In the genomic region with DNA sequence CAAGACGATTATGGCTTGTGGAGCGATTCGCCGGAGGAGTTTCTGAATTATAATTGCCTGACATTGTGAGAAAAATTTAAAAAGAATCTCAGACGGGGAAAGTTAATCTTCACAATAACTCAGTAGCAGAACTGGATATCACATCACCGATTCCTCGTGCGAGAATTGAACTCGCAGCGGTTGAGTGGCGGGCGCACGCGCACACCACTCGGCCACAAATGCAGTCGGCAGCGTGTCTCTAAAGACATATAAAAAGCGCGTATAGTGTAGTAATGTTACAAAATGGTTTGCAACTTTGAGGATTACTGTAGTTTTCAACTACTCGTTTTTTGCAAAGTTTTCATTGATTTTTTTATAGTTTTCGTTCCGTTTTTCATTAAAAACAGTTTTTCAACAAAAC, we compare ENCODE assay signal across 5 worm cellular contexts.
TF ChIP-seq lines count a peak whose summit lies in the region.

No protein-coding gene starts in this region.

TF ChIP-seq in whole organism, L1 larva, 84 proteins besides CTCF, POLR2A, EP300 and RAD21 (continues in another document):
- TF ChIP-seq tbx-2 (tag; optimal IDR thresholded peaks at IDR 0.05; lab: Kevin White, UChicago) (peak; percentile 54), grh-1 (GFP tag; IDR thresholded peaks at IDR 0.05; lab: Robert Waterston, UW) (peak; percentile 44; the same call in 1 of the 2 replicates), egl-27 (tag; optimal IDR thresholded peaks at IDR 0.05; lab: Kevin White, UChicago) (peak in 1 of 2 experiments; percentile 25), ceh-8 (GFP tag; optimal IDR thresholded peaks at IDR 0.05; lab: Kevin White, UChicago) (no peak), fos-1 (tag; optimal IDR thresholded peaks at IDR 0.05; lab: Kevin White, UChicago) (peak; percentile 8), isw-1 (GFP tag; IDR thresholded peaks at IDR 0.05; lab: Robert Waterston, UW) (no peak), ztf-4 (tag; optimal IDR thresholded peaks at IDR 0.05; lab: Kevin White, UChicago) (peak; percentile 14), hpl-2 (GFP tag; optimal IDR thresholded peaks at IDR 0.05; lab: Kevin White, UChicago) (no peak), ztf-11 (tag; optimal IDR thresholded peaks at IDR 0.05; lab: Kevin White, UChicago) (peak in 1 of 2 experiments; percentile 52), lin-35 (GFP tag; optimal IDR thresholded peaks at IDR 0.05; lab: Kevin White, UChicago) (peak; percentile 69 to 84), snu-23 (GFP tag; optimal IDR thresholded peaks at IDR 0.05; lab: Kevin White, UChicago) (peak; percentile 85), C16A3.4 (tag; optimal IDR thresholded peaks at IDR 0.05; lab: Kevin White, UChicago) (peak; percentile 83), ceh-82 (tag; optimal IDR thresholded peaks at IDR 0.05; lab: Kevin White, UChicago) (peak; percentile 38 to 87 (median 46)), lin-13 (GFP tag; optimal IDR thresholded peaks at IDR 0.05; lab: Kevin White, UChicago) (no peak), efl-3 (GFP tag; optimal IDR thresholded peaks at IDR 0.05; lab: Kevin White, UChicago) (no peak), nhr-90 (tag; optimal IDR thresholded peaks at IDR 0.05; lab: Kevin White, UChicago; ENCODE audit: poor library complexity) (peak; percentile 74)

TF ChIP-seq in whole organism, L3 larva, 47 proteins besides CTCF, POLR2A, EP300 and RAD21 (continues in another document):
- peak; percentile 54 for TF ChIP-seq elt-2 (tag; optimal IDR thresholded peaks at IDR 0.05; lab: Kevin White, UChicago)
- TF ChIP-seq skn-1 (tag; optimal IDR thresholded peaks at IDR 0.05; lab: Kevin White, UChicago) = peak; percentile 48
- peak; percentile 47 for TF ChIP-seq tbx-2 (tag; optimal IDR thresholded peaks at IDR 0.05; lab: Kevin White, UChicago)
- TF ChIP-seq nhr-25 (tag; optimal IDR thresholded peaks at IDR 0.05; lab: Kevin White, UChicago) = peak; percentile 77
- TF ChIP-seq nhr-43 (tag; optimal IDR thresholded peaks at IDR 0.05; lab: Kevin White, UChicago; ENCODE audit: poor library complexity, severe bottlenecking) = peak; percentile 86
- TF ChIP-seq nhr-77 (tag; optimal IDR thresholded peaks at IDR 0.05; lab: Kevin White, UChicago) = peak; percentile 50
- peak; percentile 36 for TF ChIP-seq nhr-23 (tag; optimal IDR thresholded peaks at IDR 0.05; lab: Kevin White, UChicago)
- TF ChIP-seq fkh-2 (tag; optimal IDR thresholded peaks at IDR 0.05; lab: Kevin White, UChicago) = no peak
- TF ChIP-seq egl-5 (tag; optimal IDR thresholded peaks at IDR 0.05; lab: Kevin White, UChicago) = no peak
- peak; percentile 9 for TF ChIP-seq jun-1 (tag; optimal IDR thresholded peaks at IDR 0.05; lab: Kevin White, UChicago)
- peak; percentile 81 for TF ChIP-seq lin-39 (tag; optimal IDR thresholded peaks at IDR 0.05; lab: Kevin White, UChicago)
- no peak for TF ChIP-seq ceh-82 (tag; optimal IDR thresholded peaks at IDR 0.05; lab: Kevin White, UChicago)
- peak; percentile 91 for TF ChIP-seq lsy-12 (tag; optimal IDR thresholded peaks at IDR 0.05; lab: Kevin White, UChicago)
- TF ChIP-seq pqm-1 (tag; optimal IDR thresholded peaks at IDR 0.05; lab: Kevin White, UChicago) = peak; percentile 29
- TF ChIP-seq elt-3 (tag; optimal IDR thresholded peaks at IDR 0.05; lab: Kevin White, UChicago) = no peak
- TF ChIP-seq lin-15B (tag; optimal IDR thresholded peaks at IDR 0.05; lab: Kevin White, UChicago) = peak; percentile 32
- TF ChIP-seq ceh-16 (tag; optimal IDR thresholded peaks at IDR 0.05; lab: Kevin White, UChicago) = peak; percentile 34
- no peak for TF ChIP-seq ztf-4 (tag; optimal IDR thresholded peaks at IDR 0.05; lab: Kevin White, UChicago)

TF ChIP-seq in whole organism, early embryonic, 17 proteins besides CTCF, POLR2A, EP300 and RAD21:
- TF ChIP-seq sea-1 (GFP tag; conservative IDR thresholded peaks at IDR 0.05; lab: Robert Waterston, UW) (peak; percentile 97), hnd-1 (tag; optimal IDR thresholded peaks at IDR 0.05; lab: Kevin White, UChicago) (peak; percentile 94), F13C5.2 (tag; optimal IDR thresholded peaks at IDR 0.05; lab: Kevin White, UChicago) (peak; percentile 97), ama-1 (optimal IDR thresholded peaks at IDR 0.05; lab: Kevin White, UChicago) (no peak), flt-1 (GFP tag; IDR thresholded peaks at IDR 0.05; lab: Robert Waterston, UW) (peak; percentile 97), tra-4 (tag; optimal IDR thresholded peaks at IDR 0.05; lab: Kevin White, UChicago) (peak; percentile 93), ceh-13 (GFP tag; optimal IDR thresholded peaks at IDR 0.05; lab: Kevin White, UChicago) (peak; percentile 93), aly-1 (tag; optimal IDR thresholded peaks at IDR 0.05; lab: Kevin White, UChicago) (peak; percentile 97), tbx-11 (GFP tag; IDR thresholded peaks at IDR 0.05; lab: Robert Waterston, UW) (peak; percentile 96), pes-1 (GFP tag; IDR thresholded peaks at IDR 0.05; lab: Robert Waterston, UW) (peak; percentile 97), ceh-36 (tag; optimal IDR thresholded peaks at IDR 0.05; lab: Kevin White, UChicago) (peak; percentile 97), B0310.2 (tag; optimal IDR thresholded peaks at IDR 0.05; lab: Kevin White, UChicago) (peak; percentile 97), hmbx-1 (tag; optimal IDR thresholded peaks at IDR 0.05; lab: Kevin White, UChicago) (peak; percentile 89), scrt-1 (GFP tag; IDR thresholded peaks at IDR 0.05; lab: Robert Waterston, UW) (peak; percentile 95), tbx-37 (GFP tag; conservative IDR thresholded peaks at IDR 0.05; lab: Robert Waterston, UW) (peak; percentile 98), hmg-4 (GFP tag; optimal IDR thresholded peaks at IDR 0.05; lab: Kevin White, UChicago) (peak; percentile 98), ets-7 (tag; optimal IDR thresholded peaks at IDR 0.05; lab: Kevin White, UChicago) (peak; percentile 89)

TF ChIP-seq in whole organism, midembryonic, 9 proteins besides CTCF, POLR2A, EP300 and RAD21:
- TF ChIP-seq T22C8.4 (GFP tag; IDR thresholded peaks at IDR 0.05; lab: Robert Waterston, UW) (peak; percentile 96), klf-2 (GFP tag; conservative IDR thresholded peaks at IDR 0.05; lab: Robert Waterston, UW) (peak; percentile 98), ztf-23 (GFP tag; IDR thresholded peaks at IDR 0.05; lab: Robert Waterston, UW) (peak; percentile 96), tab-1 (GFP tag; IDR thresholded peaks at IDR 0.05; lab: Robert Waterston, UW) (peak; percentile 99), med-1 (GFP tag; optimal IDR thresholded peaks at IDR 0.05; lab: Kevin White, UChicago; ENCODE audit: insufficient read depth) (peak; percentile 85), ztf-29 (GFP tag; IDR thresholded peaks at IDR 0.05; lab: Robert Waterston, UW) (peak; percentile 95), flt-1 (GFP tag; IDR thresholded peaks at IDR 0.05; lab: Robert Waterston, UW) (peak; percentile 98), ref-1 (GFP tag; conservative IDR thresholded peaks at IDR 0.05; lab: Robert Waterston, UW) (peak; percentile 94), cog-1 (tag; optimal IDR thresholded peaks at IDR 0.05; lab: Kevin White, UChicago) (peak; percentile 93)

TF ChIP-seq in whole organism, young adult, 124 proteins besides CTCF, POLR2A, EP300 and RAD21 (continues in another document):
- TF ChIP-seq ztf-25 (GFP tag; IDR thresholded peaks at IDR 0.05; lab: Robert Waterston, UW) = peak; percentile 97
- TF ChIP-seq ceh-100 (GFP tag; IDR thresholded peaks at IDR 0.05; lab: Robert Waterston, UW) = peak; percentile 82
- peak; percentile 63 for TF ChIP-seq F22D6.2 (tag; optimal IDR thresholded peaks at IDR 0.05; lab: Kevin White, UChicago)
- TF ChIP-seq lir-1 (GFP tag; conservative IDR thresholded peaks at IDR 0.05; lab: Robert Waterston, UW) = peak; percentile 84
- peak; percentile 66 for TF ChIP-seq lin-40 (tag; optimal IDR thresholded peaks at IDR 0.05; lab: Kevin White, UChicago)
- peak; percentile 87 for TF ChIP-seq repo-1 (tag; optimal IDR thresholded peaks at IDR 0.05; lab: Kevin White, UChicago)
- peak; percentile 97 for TF ChIP-seq nhr-90 (tag; optimal IDR thresholded peaks at IDR 0.05; lab: Kevin White, UChicago)
- TF ChIP-seq zim-3 (tag; optimal IDR thresholded peaks at IDR 0.05; lab: Kevin White, UChicago) = peak; percentile 94
- peak; percentile 91 for TF ChIP-seq pbrm-1 (GFP tag; IDR thresholded peaks at IDR 0.05; lab: Robert Waterston, UW)
- TF ChIP-seq snpc-4 (GFP tag; optimal IDR thresholded peaks at IDR 0.05; lab: Kevin White, UChicago) = peak; percentile 83
- TF ChIP-seq snpc-4 (tag; optimal IDR thresholded peaks at IDR 0.05; lab: Kevin White, UChicago) = peak; percentile 62 to 82 (median 77)
- peak; percentile 57 for TF ChIP-seq C06A6.2 (GFP tag; conservative IDR thresholded peaks at IDR 0.05; lab: Robert Waterston, UW)
- TF ChIP-seq ztf-18 (tag; optimal IDR thresholded peaks at IDR 0.05; lab: Kevin White, UChicago) = peak; percentile 89
- peak; percentile 77 for TF ChIP-seq K12H6.12 (tag; optimal IDR thresholded peaks at IDR 0.05; lab: Kevin White, UChicago)
- peak; percentile 89 for TF ChIP-seq F23B12.7 (tag; optimal IDR thresholded peaks at IDR 0.05; lab: Kevin White, UChicago; ENCODE audit: insufficient read depth)
- peak; percentile 72 for TF ChIP-seq lsy-27 (tag; optimal IDR thresholded peaks at IDR 0.05; lab: Kevin White, UChicago; ENCODE audit: borderline replicate concordance, insufficient read depth)
- peak; percentile 77 for TF ChIP-seq hrde-1 (tag; optimal IDR thresholded peaks at IDR 0.05; lab: Kevin White, UChicago; ENCODE audit: borderline replicate concordance)
- peak; percentile 92 for TF ChIP-seq ekl-4 (GFP tag; IDR thresholded peaks at IDR 0.05; lab: Robert Waterston, UW)
- peak; percentile 91 for TF ChIP-seq attf-5 (GFP tag; optimal IDR thresholded peaks at IDR 0.05; lab: Kevin White, UChicago)
- TF ChIP-seq F33H1.4 (GFP tag; IDR thresholded peaks at IDR 0.05; lab: Robert Waterston, UW) = peak; percentile 63
- peak; percentile 95 for TF ChIP-seq ZK185.1 (tag; optimal IDR thresholded peaks at IDR 0.05; lab: Kevin White, UChicago; ENCODE audit: poor library complexity, severe bottlenecking)
- peak; percentile 100 for TF ChIP-seq tbp1 (GFP tag; optimal IDR thresholded peaks at IDR 0.05; lab: Kevin White, UChicago)
- peak; percentile 86 for TF ChIP-seq atf-7 (tag; optimal IDR thresholded peaks at IDR 0.05; lab: Kevin White, UChicago)
- peak; percentile 71 for TF ChIP-seq attf-3 (GFP tag; conservative IDR thresholded peaks at IDR 0.05; lab: Robert Waterston, UW)
- peak; percentile 90 for TF ChIP-seq mes-4 (tag; optimal IDR thresholded peaks at IDR 0.05; lab: Kevin White, UChicago)
- TF ChIP-seq egl-44 (GFP tag; IDR thresholded peaks at IDR 0.05; lab: Robert Waterston, UW) = peak; percentile 97
- TF ChIP-seq sptf-2 (GFP tag; optimal IDR thresholded peaks at IDR 0.05; lab: Kevin White, UChicago) = peak; percentile 98
- TF ChIP-seq T26A5.8 (tag; optimal IDR thresholded peaks at IDR 0.05; lab: Kevin White, UChicago) = peak; percentile 94
- peak; percentile 93 for TF ChIP-seq chd-7 (tag; optimal IDR thresholded peaks at IDR 0.05; lab: Kevin White, UChicago)
- 0 out of 2 replicates have a peak, but pooled peaks have one; percentile 58 for TF ChIP-seq aptf-2 (GFP tag; conservative IDR thresholded peaks at IDR 0.05; lab: Robert Waterston, UW)
- TF ChIP-seq hmg-1.2 (GFP tag; IDR thresholded peaks at IDR 0.05; lab: Robert Waterston, UW) = peak; percentile 85

Comparison
In these comparisons a context has a peak if more than half of its experiments do, and no peak if none do; other contexts are left out.
1. Of the 8 proteins assayed by ChIP-seq in both whole organism, young adult and whole organism, L1 larva: peak only in whole organism, young adult: ama-1; only in whole organism, L1 larva: none; in both: dpl-1, efl-1, nhr-90, snpc-4 and unc-130; in neither: 1; mixed calls (peak in some experiments, not most) for 1.